Worm (Caenorhabditis elegans) whole organism, L4/young adult: ENCODE results near the gene H40L08.7.

ENCODE experiments used
- W03F9.2 ChIP-seq: fragments of 150-350 bp; optimal IDR thresholded peaks from 2 replicates; lab custom pipeline; 2014; ENCODE audit warnings: missing biosample characterization, missing genetic modification characterization
- dao-5 ChIP-seq: sonication (generic microtip); optimal IDR thresholded peaks from 2 replicates; lab custom pipeline; 2016; ENCODE audit warnings: missing genotype, missing genetic modification characterization, moderate library complexity, missing compliant biosample characterization
- him-1 ChIP-seq: sonication (generic microtip); optimal IDR thresholded peaks from 2 replicates; lab custom pipeline; 2016; ENCODE audit warnings: missing genotype, missing genetic modification reagents, missing genetic modification characterization, missing compliant biosample characterization

ce11 chrX:15042549-15042948 is 35.0 kb downstream of the H40L08.7 start:
- no peak for TF ChIP-seq W03F9.2 (tag; lab: Kevin White, UChicago)
- TF ChIP-seq him-1 (tag; lab: Kevin White, UChicago), result no peak
- TF ChIP-seq dao-5, result no peak
